Worm (Caenorhabditis elegans): Measurements from ENCODE around the gene acl-4.

The acl-4 gene

ce11 chrX:2093169-2093568 lies 22.9 kb upstream of the acl-4 start, which contains the start of gene col-164:
col-164 (plus strand) TSS chrX:2093469.
- TF ChIP-seq lsy-27 (tag; optimal IDR thresholded peaks at IDR 0.05; ENCODE audit: borderline replicate concordance, insufficient read depth) (no peak), ztf-18 (tag; optimal IDR thresholded peaks at IDR 0.05) (no peak), madf-3 (GFP tag; IDR thresholded peaks at IDR 0.05) (no peak), mcd-1 (GFP tag; IDR thresholded peaks at IDR 0.05) (no peak), F33H1.4 (GFP tag; IDR thresholded peaks at IDR 0.05) (no peak), rcor-1 (GFP tag; IDR thresholded peaks at IDR 0.05) (no peak), tbp1 (GFP tag; optimal IDR thresholded peaks at IDR 0.05) (no peak), sea-2 (GFP tag; IDR thresholded peaks at IDR 0.05) (no peak), akir-1 (GFP tag; optimal IDR thresholded peaks at IDR 0.05) (no peak), nfya-2 (GFP tag; IDR thresholded peaks at IDR 0.05) (no peak), F22D6.2 (tag; optimal IDR thresholded peaks at IDR 0.05) (no peak), mes-4 (tag; optimal IDR thresholded peaks at IDR 0.05) (no peak), snpc-4 (GFP tag; optimal IDR thresholded peaks at IDR 0.05) (no peak), snpc-4 (tag; optimal IDR thresholded peaks at IDR 0.05) (no peak), Y56A3A.18 (GFP tag; IDR thresholded peaks at IDR 0.05) (no peak), F23B12.7 (tag; optimal IDR thresholded peaks at IDR 0.05; ENCODE audit: insufficient read depth) (no peak), Y79H2A.3 (GFP tag; conservative IDR thresholded peaks at IDR 0.05) (no peak), ztf-28 (GFP tag; IDR thresholded peaks at IDR 0.05) (no peak), ceh-100 (GFP tag; IDR thresholded peaks at IDR 0.05) (no peak), F49E8.2 (tag; optimal IDR thresholded peaks at IDR 0.05; ENCODE audit: insufficient read depth) (no peak), tlf-1 (GFP tag; optimal IDR thresholded peaks at IDR 0.05) (no peak)

ce11 chrX:2090493-2090892 lies 20.2 kb upstream of the acl-4 start:
- no peak for TF ChIP-seq bed-2 (GFP tag; IDR thresholded peaks at IDR 0.05)
- TF ChIP-seq nhr-80 (tag; optimal IDR thresholded peaks at IDR 0.05): peak; percentile 64
- peak; percentile 15 for TF ChIP-seq lin-40 (tag; optimal IDR thresholded peaks at IDR 0.05)
- TF ChIP-seq hmg-1.2 (GFP tag; IDR thresholded peaks at IDR 0.05): peak; percentile 46; the same call in 1 of the 2 replicates
- no peak for TF ChIP-seq F37B4.10 (GFP tag; IDR thresholded peaks at IDR 0.05)
- TF ChIP-seq attf-5 (GFP tag; optimal IDR thresholded peaks at IDR 0.05): peak; percentile 42
- TF ChIP-seq lin-54 (GFP tag; optimal IDR thresholded peaks at IDR 0.05): no peak
- no peak for TF ChIP-seq Y95B8A.8 (GFP tag; IDR thresholded peaks at IDR 0.05)
- TF ChIP-seq ama-1 (optimal IDR thresholded peaks at IDR 0.05): no peak
- no peak for TF ChIP-seq ama-1 (GFP tag; optimal IDR thresholded peaks at IDR 0.05)
- TF ChIP-seq repo-1 (tag; optimal IDR thresholded peaks at IDR 0.05): no peak
- TF ChIP-seq C06A6.2 (GFP tag; conservative IDR thresholded peaks at IDR 0.05): no peak
- no peak for TF ChIP-seq let-526 (GFP tag; IDR thresholded peaks at IDR 0.05)
- peak; percentile 3 for TF ChIP-seq unc-62 (GFP tag; optimal IDR thresholded peaks at IDR 0.05)
- no peak for TF ChIP-seq B0019.2 (GFP tag; conservative IDR thresholded peaks at IDR 0.05)
- peak; percentile 24; the same call in 1 of the 2 replicates for TF ChIP-seq B0336.3 (GFP tag; IDR thresholded peaks at IDR 0.05)
- no peak for TF ChIP-seq fkh-3 (tag; optimal IDR thresholded peaks at IDR 0.05)
- TF ChIP-seq nhr-120 (GFP tag; IDR thresholded peaks at IDR 0.05): no peak
- TF ChIP-seq nfya-2 (GFP tag; IDR thresholded peaks at IDR 0.05): no peak
- no peak for TF ChIP-seq ztf-18 (tag; optimal IDR thresholded peaks at IDR 0.05)
- peak; percentile 1 for TF ChIP-seq ztf-26 (tag; optimal IDR thresholded peaks at IDR 0.05)

All from whole organism, young adult.